Fruit fly (Drosophila melanogaster) whole organism, embryonic: Measurements from ENCODE around the gene CG42579.

Source experiments
- BEAF-32 ChIP-seq: fragments of 200-800 bp; sonication (Bioruptor generic); optimal IDR thresholded peaks from 3 replicates; lab custom pipeline; 2017; ENCODE audit warnings: missing biosample characterization, missing genetic modification characterization, mild to moderate bottlenecking, moderate library complexity, missing genetic modification reagents
- Bdp1 ChIP-seq: fragments of 200-800 bp; sonication (Bioruptor generic); optimal IDR thresholded peaks from 3 replicates; lab custom pipeline; 2016; ENCODE audit warnings: missing biosample characterization, missing genetic modification characterization
- CG10209 ChIP-seq: fragments of 200-800 bp; sonication (Bioruptor generic); optimal IDR thresholded peaks from 3 replicates; lab custom pipeline; 2017; ENCODE audit warnings: missing biosample characterization, mild to moderate bottlenecking, missing genetic modification characterization, missing genetic modification reagents
- CG10431 ChIP-seq: fragments of 200-800 bp; sonication (Bioruptor generic); optimal IDR thresholded peaks from 3 replicates; lab custom pipeline; 2018; ENCODE audit warnings: missing biosample characterization, mild to moderate bottlenecking, missing genetic modification characterization
- CG10462 ChIP-seq: fragments of 200-800 bp; sonication (Bioruptor generic); optimal IDR thresholded peaks from 2 replicates; lab custom pipeline; 2016; ENCODE audit warnings: missing biosample characterization, missing genetic modification characterization
- CG10543 ChIP-seq: fragments of 200-800 bp; sonication (Bioruptor generic); optimal IDR thresholded peaks from 3 replicates; lab custom pipeline; 2017; ENCODE audit warnings: missing biosample characterization, mild to moderate bottlenecking, missing genetic modification characterization, moderate library complexity
- CG11085 ChIP-seq: fragments of 200-800 bp; sonication (Bioruptor generic); IDR thresholded peaks from 2 replicates; pipeline ENCODE4 v1.3.6; 2022; ENCODE audit warnings: missing biosample characterization, missing genetic modification characterization
- CG11723 ChIP-seq: fragments of 200-800 bp; sonication (Bioruptor generic); optimal IDR thresholded peaks from 2 replicates; lab custom pipeline; 2017; ENCODE audit warnings: missing biosample characterization, mild to moderate bottlenecking, missing genetic modification characterization
- CG12104 ChIP-seq: fragments of 200-800 bp; sonication (Bioruptor generic); optimal IDR thresholded peaks from 3 replicates; lab custom pipeline; 2016; ENCODE audit warnings: missing biosample characterization, missing genetic modification characterization
- CG1233 ChIP-seq: fragments of 200-800 bp; sonication (Bioruptor generic); optimal IDR thresholded peaks from 4 replicates; lab custom pipeline; 2018; ENCODE audit warnings: missing biosample characterization, mild to moderate bottlenecking, missing genetic modification characterization
- CG12942 ChIP-seq: fragments of 200-800 bp; sonication (Bioruptor generic); optimal IDR thresholded peaks from 3 replicates; lab custom pipeline; 2016; ENCODE audit warnings: missing biosample characterization, missing genetic modification characterization
- CG13775 ChIP-seq: fragments of 200-800 bp; sonication (Bioruptor generic); optimal IDR thresholded peaks from 3 replicates; lab custom pipeline; 2017; ENCODE audit warnings: missing biosample characterization, mild to moderate bottlenecking, missing genetic modification characterization
- CG14667 ChIP-seq: fragments of 200-800 bp; sonication (Bioruptor generic); IDR thresholded peaks from 2 replicates; pipeline ENCODE4 v1.3.6; 2022; ENCODE audit warnings: missing biosample characterization, missing genetic modification characterization
- CG15073 ChIP-seq: fragments of 200-800 bp; sonication (Bioruptor generic); optimal IDR thresholded peaks from 2 replicates; lab custom pipeline; 2016; ENCODE audit warnings: missing biosample characterization, missing genetic modification characterization
- CG1529 ChIP-seq: fragments of 200-800 bp; sonication (Bioruptor generic); optimal IDR thresholded peaks from 3 replicates; lab custom pipeline; 2018; ENCODE audit warnings: missing biosample characterization, missing genetic modification characterization
- CG15601 ChIP-seq: fragments of 200-800 bp; sonication (Bioruptor generic); optimal IDR thresholded peaks from 3 replicates; lab custom pipeline; 2019; ENCODE audit warnings: missing biosample characterization, mild to moderate bottlenecking, missing genetic modification characterization, moderate library complexity
- CG17186 ChIP-seq: fragments of 200-800 bp; sonication (Bioruptor generic); optimal IDR thresholded peaks from 3 replicates; lab custom pipeline; 2017; ENCODE audit warnings: missing biosample characterization, missing genetic modification reagents, missing genetic modification characterization
- CG17568 ChIP-seq: fragments of 200-800 bp; sonication (Bioruptor generic); optimal IDR thresholded peaks from 2 replicates; lab custom pipeline; 2018; ENCODE audit warnings: missing biosample characterization, mild to moderate bottlenecking, missing genetic modification characterization, moderate library complexity
- CG18262 ChIP-seq: fragments of 200-800 bp; optimal IDR thresholded peaks from 3 replicates; lab custom pipeline; 2019; ENCODE audit warnings: missing biosample characterization, mild to moderate bottlenecking, missing genetic modification characterization, moderate library complexity
- CG18619 ChIP-seq: fragments of 200-800 bp; sonication (Bioruptor generic); optimal IDR thresholded peaks from 3 replicates; lab custom pipeline; 2017; ENCODE audit warnings: missing biosample characterization, mild to moderate bottlenecking, missing genetic modification characterization
- CG31441 ChIP-seq: fragments of 200-800 bp; sonication (Bioruptor generic); IDR thresholded peaks from 2 replicates; pipeline ENCODE4 v1.3.6; 2022; ENCODE audit warnings: missing biosample characterization, missing genetic modification characterization
- CG33213 ChIP-seq: fragments of 200-800 bp; sonication (Bioruptor generic); optimal IDR thresholded peaks from 3 replicates; lab custom pipeline; 2016; ENCODE audit warnings: missing biosample characterization, missing genetic modification characterization
- CG4854 ChIP-seq: fragments of 200-800 bp; sonication (Bioruptor generic); optimal IDR thresholded peaks from 2 replicates; lab custom pipeline; 2016; ENCODE audit warnings: missing biosample characterization, missing genetic modification characterization, inconsistent platforms
- CG8281 ChIP-seq: fragments of 200-800 bp; sonication (Bioruptor generic); optimal IDR thresholded peaks from 2 replicates; lab custom pipeline; 2018; ENCODE audit warnings: missing biosample characterization, mild to moderate bottlenecking, missing genetic modification characterization, moderate library complexity
- Chrac-16 ChIP-seq: fragments of 200-800 bp; sonication (Bioruptor generic); optimal IDR thresholded peaks from 3 replicates; lab custom pipeline; 2016; ENCODE audit warnings: missing biosample characterization, missing genetic modification characterization
- CoRest ChIP-seq: fragments of 200-800 bp; sonication (Bioruptor generic); optimal IDR thresholded peaks from 3 replicates; lab custom pipeline; 2018; ENCODE audit warnings: missing biosample characterization, mild to moderate bottlenecking, missing genetic modification characterization, moderate library complexity
- Dad ChIP-seq: fragments of 200-800 bp; sonication (Bioruptor generic); optimal IDR thresholded peaks from 3 replicates; lab custom pipeline; 2016; ENCODE audit warnings: missing biosample characterization, missing genetic modification characterization
- Dll ChIP-seq: fragments of 200-800 bp; sonication (Bioruptor generic); IDR thresholded peaks from 4 replicates; pipeline ENCODE4 v1.3.6; 2022; ENCODE audit warnings: missing biosample characterization, missing genetic modification characterization; ENCODE audit not compliant: partially characterized antibody
- Ets65A ChIP-seq: fragments of 200-800 bp; sonication (Bioruptor generic); peaks from one replicate; lab custom pipeline; 2016; ENCODE audit warnings: missing biosample characterization, missing genetic modification characterization
- Opbp ChIP-seq: fragments of 200-800 bp; sonication (Bioruptor generic); IDR thresholded peaks from 3 replicates; pipeline ENCODE4 v1.3.6; 2022; ENCODE audit warnings: missing biosample characterization, missing genetic modification characterization; ENCODE audit not compliant: partially characterized antibody
- Ravus ChIP-seq: fragments of 200-800 bp; sonication (Bioruptor generic); IDR thresholded peaks from 2 replicates; pipeline ENCODE4 v1.3.6; 2022; ENCODE audit warnings: missing biosample characterization, missing genetic modification characterization
- Scr ChIP-seq: fragments of 200-800 bp; sonication (Bioruptor generic); IDR thresholded peaks from 2 replicates; pipeline ENCODE4 v1.3.6; 2022; ENCODE audit warnings: missing biosample characterization, missing genetic modification characterization; ENCODE audit not compliant: partially characterized antibody
- Side ChIP-seq: fragments of 200-800 bp; sonication (Bioruptor generic); optimal IDR thresholded peaks from 2 replicates; lab custom pipeline; 2016; ENCODE audit warnings: missing biosample characterization, missing genetic modification characterization
- Tbp ChIP-seq: fragments of >200 bp; optimal IDR thresholded peaks from 2 replicates; lab custom pipeline; 2018; ENCODE audit warnings: missing biosample characterization, missing genetic modification characterization
- ab ChIP-seq: fragments of 200-800 bp; sonication (Bioruptor generic); optimal IDR thresholded peaks from 2 replicates; lab custom pipeline; 2016; ENCODE audit warnings: missing biosample characterization, missing genetic modification characterization
- dmrt11E ChIP-seq: fragments of 200-800 bp; sonication (Bioruptor generic); optimal IDR thresholded peaks from 3 replicates; lab custom pipeline; 2018; ENCODE audit warnings: missing biosample characterization, mild to moderate bottlenecking, missing genetic modification characterization, moderate library complexity
- dmrt99B ChIP-seq: fragments of 200-800 bp; sonication (Bioruptor generic); optimal IDR thresholded peaks from 2 replicates; lab custom pipeline; 2018; ENCODE audit warnings: missing biosample characterization, mild to moderate bottlenecking, missing genetic modification characterization, moderate library complexity
- ham ChIP-seq: fragments of 200-800 bp; sonication (Bioruptor generic); IDR thresholded peaks from 2 replicates; pipeline ENCODE4 v1.3.6; 2022; ENCODE audit warnings: missing biosample characterization, missing genetic modification characterization
- her ChIP-seq: fragments of 200-800 bp; sonication (Bioruptor generic); optimal IDR thresholded peaks from 2 replicates; lab custom pipeline; 2016; ENCODE audit warnings: missing biosample characterization, missing genetic modification characterization
- lab ChIP-seq: fragments of 200-800 bp; sonication (Bioruptor generic); optimal IDR thresholded peaks from 3 replicates; lab custom pipeline; 2017; ENCODE audit warnings: missing biosample characterization, missing genetic modification characterization, mild to moderate bottlenecking, moderate library complexity, missing genetic modification reagents
- lbe ChIP-seq: fragments of 200-800 bp; sonication (Bioruptor generic); optimal IDR thresholded peaks from 2 replicates; lab custom pipeline; 2016; ENCODE audit warnings: missing biosample characterization, mild to moderate bottlenecking, missing genetic modification characterization
- lmd ChIP-seq: fragments of 200-800 bp; sonication (Bioruptor generic); IDR thresholded peaks from 2 replicates; pipeline ENCODE4 v1.3.6; 2022; ENCODE audit warnings: missing biosample characterization, missing genetic modification characterization
- lov ChIP-seq, 2 experiments: fragments of 200-800 bp in 1 of 2; fragments of >200 bp in 1 of 2; sonication (Bioruptor generic) in 1 of 2; IDR thresholded peaks in 1 of 2; optimal IDR thresholded peaks in 1 of 2; 2 replicates in 1 of 2; 3 replicates in 1 of 2; pipeline versions ENCODE4 v1.3.6 to Lab custom; 2017 to 2022; ENCODE audit warnings: missing biosample characterization in 1 of 2, missing genetic modification characterization in 1 of 2
- pita ChIP-seq: fragments of 200-800 bp; sonication (Bioruptor generic); optimal IDR thresholded peaks from 2 replicates; lab custom pipeline; 2017; ENCODE audit warnings: missing biosample characterization, mild to moderate bottlenecking, missing genetic modification characterization
- sd ChIP-seq: fragments of 200-800 bp; sonication (Bioruptor generic); optimal IDR thresholded peaks from 3 replicates; lab custom pipeline; 2018; ENCODE audit warnings: missing biosample characterization, mild to moderate bottlenecking, missing genetic modification characterization, moderate library complexity
- sqz ChIP-seq: fragments of 200-800 bp; sonication (Bioruptor generic); optimal IDR thresholded peaks from 3 replicates; lab custom pipeline; 2018; ENCODE audit warnings: missing biosample characterization, mild to moderate bottlenecking, missing genetic modification characterization
- stc ChIP-seq: fragments of 200-800 bp; sonication (Bioruptor generic); IDR thresholded peaks from 2 replicates; pipeline ENCODE4 v1.3.6; 2022; ENCODE audit warnings: missing biosample characterization, missing genetic modification characterization
- sug ChIP-seq: fragments of 200-800 bp; optimal IDR thresholded peaks from 2 replicates; lab custom pipeline; 2019; ENCODE audit warnings: missing biosample characterization, mild to moderate bottlenecking, missing genetic modification characterization, moderate library complexity
- tio ChIP-seq: fragments of 200-800 bp; sonication (Bioruptor generic); optimal IDR thresholded peaks from 2 replicates; lab custom pipeline; 2017; ENCODE audit warnings: missing biosample characterization, missing genetic modification characterization, inconsistent platforms
- ttk ChIP-seq: fragments of 200-800 bp; sonication (Bioruptor generic); IDR thresholded peaks from 2 replicates; pipeline ENCODE4 v2.1.2; 2022; ENCODE audit warnings: missing biosample characterization, missing genetic modification characterization
- zfh2 ChIP-seq: fragments of 200-800 bp; sonication (Bioruptor generic); optimal IDR thresholded peaks from 2 replicates; lab custom pipeline; 2016; ENCODE audit warnings: missing biosample characterization, missing genetic modification characterization

Gene CG42579

DNA sequence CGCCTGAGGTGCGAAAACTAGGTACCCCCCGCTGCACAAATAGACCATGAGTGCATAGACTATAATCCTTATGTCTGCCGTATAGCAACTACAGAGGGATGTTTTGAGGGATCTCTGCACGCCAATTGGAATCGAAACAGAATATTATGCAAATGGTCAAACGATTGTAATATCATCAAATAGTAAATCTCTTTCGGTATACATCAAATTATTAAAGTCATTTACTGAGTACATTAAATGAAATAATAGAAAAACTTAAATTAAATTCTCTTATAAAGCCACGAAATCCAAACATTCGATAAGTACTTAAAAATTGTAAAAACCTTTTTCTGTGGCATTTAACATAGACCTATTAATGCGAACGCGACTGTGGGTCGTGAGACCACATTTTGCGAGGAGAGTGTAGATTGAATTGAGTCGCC, 38.7 kb upstream of the CG42579 start (continued):
- TF ChIP-seq Bdp1 (GFP tag; lab: Kevin White, UChicago) (no peak), CG10462 (GFP tag; lab: Kevin White, UChicago) (no peak), Side (GFP tag; lab: Kevin White, UChicago) (no peak), dmrt11E (tag; lab: Kevin White, UChicago) (peak; percentile 66), CG18262 (tag; lab: Kevin White, UChicago) (peak; percentile 81), CG4854 (GFP tag; lab: Kevin White, UChicago) (no peak), CG11723 (GFP tag; lab: Kevin White, UChicago) (peak; percentile 61), Ets65A (GFP tag; lab: Kevin White, UChicago) (no peak), Scr (no peak), CG8281 (tag; lab: Kevin White, UChicago) (peak; percentile 14), ham (GFP tag; lab: Robert Waterston, UW) (no peak), Chrac-16 (GFP tag; lab: Kevin White, UChicago) (peak; percentile 26), zfh2 (GFP tag; lab: Kevin White, UChicago) (peak; percentile 12), pita (no peak), Tbp (GFP tag; lab: Kevin White, UChicago) (no peak), Ravus (no peak), CG1233 (GFP tag; lab: Kevin White, UChicago) (peak; percentile 45), tio (peak; percentile 61), dmrt99B (tag; lab: Kevin White, UChicago) (peak; percentile 80), lab (GFP tag; lab: Kevin White, UChicago) (peak; percentile 60), Dad (GFP tag; lab: Kevin White, UChicago) (no peak), BEAF-32 (no peak), CG12942 (GFP tag; lab: Kevin White, UChicago) (peak; percentile 5), sug (tag; lab: Kevin White, UChicago) (peak; percentile 29), CG12104 (GFP tag; lab: Kevin White, UChicago) (peak; percentile 62), lmd (GFP tag; lab: Robert Waterston, UW) (peak; percentile 46), her (GFP tag; lab: Kevin White, UChicago) (no peak), CG11085 (GFP tag; lab: Robert Waterston, UW) (no peak), ab (GFP tag; lab: Kevin White, UChicago) (no peak), CG10431 (GFP tag; lab: Kevin White, UChicago) (no peak), Dll (GFP tag; lab: Robert Waterston, UW) (no peak), CG15601 (tag; lab: Kevin White, UChicago) (peak; percentile 60), CG13775 (GFP tag; lab: Kevin White, UChicago) (peak; percentile 54), stc (peak; percentile 14; the same call in 1 of the 2 replicates), CG17568 (peak; percentile 7), CoRest (tag; lab: Kevin White, UChicago) (peak; percentile 70), sd (tag; lab: Kevin White, UChicago) (no peak), ttk (GFP tag; lab: Robert Waterston, UW) (no peak), lov (optimal IDR thresholded peaks at IDR 0.05; lab: Kevin White, UChicago) (no peak), lov (GFP tag; IDR thresholded peaks at IDR 0.05; lab: Robert Waterston, UW) (no peak), CG14667 (GFP tag; lab: Robert Waterston, UW) (no peak), CG17186 (GFP tag; lab: Kevin White, UChicago) (no peak), CG15073 (peak; percentile 28), CG10543 (GFP tag; lab: Kevin White, UChicago) (peak; percentile 21), CG10209 (GFP tag; lab: Kevin White, UChicago) (peak; percentile 58), CG18619 (GFP tag; lab: Kevin White, UChicago) (peak; percentile 65), CG33213 (GFP tag; lab: Kevin White, UChicago) (no peak), lbe (GFP tag; lab: Kevin White, UChicago) (no peak), sqz (GFP tag; lab: Kevin White, UChicago) (peak; percentile 86), CG31441 (peak; percentile 69), CG1529 (GFP tag; lab: Kevin White, UChicago) (peak; percentile 61), Opbp (no peak)
